Fruit fly (Drosophila melanogaster) whole organism, embryonic: ENCODE data around the gene pim.

ENCODE experiments used
- ATbp ChIP-seq: fragments of 200-800 bp; sonication (Bioruptor generic); optimal IDR thresholded peaks from 2 replicates; lab custom pipeline; 2017; ENCODE audit warnings: missing biosample characterization, mild to moderate bottlenecking, missing genetic modification characterization, missing genetic modification reagents
- Asciz ChIP-seq: fragments of 200-800 bp; sonication (Bioruptor generic); optimal IDR thresholded peaks from 2 replicates; lab custom pipeline; 2017; ENCODE audit warnings: missing biosample characterization, mild to moderate bottlenecking, missing genetic modification characterization, missing genetic modification reagents
- Atf-2 ChIP-seq: fragments of 200-800 bp; sonication (Bioruptor generic); optimal IDR thresholded peaks from 2 replicates; lab custom pipeline; 2016; ENCODE audit warnings: missing biosample characterization, missing genetic modification characterization
- BEAF-32 ChIP-seq: fragments of 200-800 bp; sonication (Bioruptor generic); optimal IDR thresholded peaks from 3 replicates; lab custom pipeline; 2017; ENCODE audit warnings: missing biosample characterization, missing genetic modification characterization, mild to moderate bottlenecking, moderate library complexity, missing genetic modification reagents
- Blimp-1 ChIP-seq: fragments of 200-800 bp; sonication (Bioruptor generic); optimal IDR thresholded peaks from 3 replicates; lab custom pipeline; 2018; ENCODE audit warnings: missing biosample characterization, missing genetic modification characterization, mild to moderate bottlenecking, moderate library complexity, missing genetic modification reagents
- BtbVII ChIP-seq: fragments of 200-800 bp; sonication (Bioruptor generic); optimal IDR thresholded peaks from 3 replicates; lab custom pipeline; 2017; ENCODE audit warnings: missing biosample characterization, mild to moderate bottlenecking, missing genetic modification characterization
- CG10209 ChIP-seq: fragments of 200-800 bp; sonication (Bioruptor generic); optimal IDR thresholded peaks from 3 replicates; lab custom pipeline; 2017; ENCODE audit warnings: missing biosample characterization, mild to moderate bottlenecking, missing genetic modification characterization, missing genetic modification reagents
- CG10979 ChIP-seq: fragments of 200-800 bp; sonication (Bioruptor generic); optimal IDR thresholded peaks from 2 replicates; lab custom pipeline; 2018; ENCODE audit warnings: missing biosample characterization, mild to moderate bottlenecking, missing genetic modification characterization, moderate library complexity
- CG11085 ChIP-seq: fragments of 200-800 bp; sonication (Bioruptor generic); IDR thresholded peaks from 2 replicates; pipeline ENCODE4 v1.3.6; 2022; ENCODE audit warnings: missing biosample characterization, missing genetic modification characterization
- CG11247 ChIP-seq: fragments of 200-800 bp; sonication (Bioruptor generic); IDR thresholded peaks from 2 replicates; pipeline ENCODE4 v1.3.6; 2022; ENCODE audit warnings: missing biosample characterization, missing genetic modification characterization
- CG11456 ChIP-seq: fragments of 200-800 bp; sonication (Bioruptor generic); IDR thresholded peaks from 3 replicates; pipeline ENCODE4 v1.3.6; 2022; ENCODE audit warnings: missing biosample characterization, missing genetic modification characterization
- CG13287 ChIP-seq: fragments of 200-800 bp; sonication (Bioruptor generic); IDR thresholded peaks from 2 replicates; pipeline ENCODE4 v1.3.6; 2022; ENCODE audit warnings: missing biosample characterization, missing genetic modification characterization; ENCODE audit not compliant: partially characterized antibody
- CG16813 ChIP-seq: fragments of 200-800 bp; sonication (Bioruptor generic); IDR thresholded peaks from 3 replicates; pipeline ENCODE4 v1.3.6; 2022; ENCODE audit warnings: missing biosample characterization, missing genetic modification characterization; ENCODE audit not compliant: partially characterized antibody
- CG17328 ChIP-seq: fragments of 200-800 bp; sonication (Bioruptor generic); IDR thresholded peaks from 2 replicates; pipeline ENCODE4 v1.3.6; 2022; ENCODE audit warnings: missing biosample characterization, missing genetic modification characterization
- CG17612 ChIP-seq: fragments of 200-800 bp; sonication (Bioruptor generic); IDR thresholded peaks from 2 replicates; pipeline ENCODE4 v1.3.6; 2022; ENCODE audit warnings: missing biosample characterization, missing genetic modification characterization
- CG1792 ChIP-seq: fragments of 200-800 bp; sonication (Bioruptor generic); optimal IDR thresholded peaks from 2 replicates; lab custom pipeline; 2016; ENCODE audit warnings: missing biosample characterization, missing genetic modification characterization
- CG18262 ChIP-seq: fragments of 200-800 bp; optimal IDR thresholded peaks from 3 replicates; lab custom pipeline; 2019; ENCODE audit warnings: missing biosample characterization, mild to moderate bottlenecking, missing genetic modification characterization, moderate library complexity
- CG18764 ChIP-seq: fragments of 200-800 bp; sonication (Bioruptor generic); optimal IDR thresholded peaks from 3 replicates; lab custom pipeline; 2016; ENCODE audit warnings: missing biosample characterization, missing genetic modification characterization
- CG2875 ChIP-seq: fragments of 200-800 bp; sonication (Bioruptor generic); optimal IDR thresholded peaks from 2 replicates; lab custom pipeline; 2017; ENCODE audit warnings: missing biosample characterization, mild to moderate bottlenecking, missing genetic modification characterization, missing genetic modification reagents
- CG30431 ChIP-seq: fragments of 200-800 bp; sonication (Bioruptor generic); optimal IDR thresholded peaks from 2 replicates; lab custom pipeline; 2017; ENCODE audit warnings: missing biosample characterization, missing genetic modification characterization
- CG31365 ChIP-seq: fragments of 200-800 bp; sonication (Bioruptor generic); optimal IDR thresholded peaks from 2 replicates; lab custom pipeline; 2018; ENCODE audit warnings: missing biosample characterization, mild to moderate bottlenecking, missing genetic modification characterization
- CG31388 ChIP-seq: fragments of 200-800 bp; sonication (Bioruptor generic); optimal IDR thresholded peaks from 2 replicates; lab custom pipeline; 2016; ENCODE audit warnings: missing biosample characterization, missing genetic modification characterization
- CG32772 ChIP-seq: fragments of 200-800 bp; sonication (Bioruptor generic); IDR thresholded peaks from 2 replicates; pipeline ENCODE4 v1.3.6; 2022; ENCODE audit warnings: missing biosample characterization, missing genetic modification characterization
- CG6175 ChIP-seq: fragments of 200-800 bp; sonication (Bioruptor generic); IDR thresholded peaks from 3 replicates; pipeline ENCODE4 v1.3.6; 2022; ENCODE audit warnings: missing biosample characterization, missing genetic modification characterization
- CG6689 ChIP-seq: fragments of 200-800 bp; sonication (Bioruptor generic); IDR thresholded peaks from 2 replicates; pipeline ENCODE4 v1.3.6; 2022; ENCODE audit warnings: missing biosample characterization, missing genetic modification characterization
- CG8359 ChIP-seq: fragments of 200-800 bp; sonication (Bioruptor generic); optimal IDR thresholded peaks from 2 replicates; lab custom pipeline; 2017; ENCODE audit warnings: missing biosample characterization, mild to moderate bottlenecking, missing genetic modification characterization, borderline replicate concordance
- CG8478 ChIP-seq: fragments of >200 bp; optimal IDR thresholded peaks from 2 replicates; lab custom pipeline; 2018
- H15 ChIP-seq: fragments of 200-800 bp; sonication (Bioruptor generic); IDR thresholded peaks from 3 replicates; pipeline ENCODE4 v1.3.6; 2022; ENCODE audit warnings: missing biosample characterization, missing genetic modification characterization
- Hmx ChIP-seq: fragments of 200-800 bp; sonication (Bioruptor generic); optimal IDR thresholded peaks from 2 replicates; lab custom pipeline; 2016; ENCODE audit warnings: missing biosample characterization, missing genetic modification characterization
- MTF-1 ChIP-seq: fragments of 200-800 bp; sonication (Bioruptor generic); optimal IDR thresholded peaks from 2 replicates; lab custom pipeline; 2018; ENCODE audit warnings: missing biosample characterization, mild to moderate bottlenecking, missing genetic modification characterization, borderline replicate concordance
- Mrtf ChIP-seq: fragments of 200-800 bp; sonication (Bioruptor generic); IDR thresholded peaks from 3 replicates; pipeline ENCODE4 v1.3.6; 2022; ENCODE audit warnings: missing biosample characterization, missing genetic modification characterization
- Nf-YB ChIP-seq: fragments of 200-800 bp; sonication (Bioruptor generic); optimal IDR thresholded peaks from 3 replicates; lab custom pipeline; 2019; ENCODE audit warnings: missing biosample characterization, mild to moderate bottlenecking, missing genetic modification characterization, moderate library complexity
- Oaz ChIP-seq: fragments of 200-800 bp; sonication (Bioruptor generic); IDR thresholded peaks from 2 replicates; pipeline ENCODE4 v1.3.6; 2022; ENCODE audit warnings: missing biosample characterization, missing genetic modification characterization
- Oli ChIP-seq: fragments of 200-800 bp; sonication (Bioruptor generic); optimal IDR thresholded peaks from 2 replicates; lab custom pipeline; 2018; ENCODE audit warnings: missing biosample characterization, mild to moderate bottlenecking, missing genetic modification characterization, moderate library complexity
- Sin3A ChIP-seq: fragments of >200 bp; optimal IDR thresholded peaks from 2 replicates; lab custom pipeline; 2018
- Sry-δ ChIP-seq: fragments of 200-800 bp; sonication (Bioruptor generic); optimal IDR thresholded peaks from 2 replicates; lab custom pipeline; 2016; ENCODE audit warnings: missing biosample characterization, missing genetic modification characterization
- ash1 ChIP-seq: fragments of 200-800 bp; sonication (Bioruptor generic); optimal IDR thresholded peaks from 2 replicates; lab custom pipeline; 2018; ENCODE audit warnings: missing biosample characterization, mild to moderate bottlenecking, missing genetic modification characterization
- bcd ChIP-seq: fragments of 200-800 bp; sonication (Bioruptor generic); optimal IDR thresholded peaks from 2 replicates; lab custom pipeline; 2017; ENCODE audit warnings: missing biosample characterization, mild to moderate bottlenecking, missing genetic modification characterization
- btn ChIP-seq: fragments of 200-800 bp; sonication (Bioruptor generic); optimal IDR thresholded peaks from 2 replicates; lab custom pipeline; 2016; ENCODE audit warnings: missing biosample characterization, missing genetic modification characterization
- dm ChIP-seq: fragments of 200-800 bp; sonication (Bioruptor generic); optimal IDR thresholded peaks from 3 replicates; lab custom pipeline; 2016; ENCODE audit warnings: missing biosample characterization, missing genetic modification characterization
- eyg ChIP-seq: fragments of 200-800 bp; sonication (Bioruptor generic); optimal IDR thresholded peaks from 3 replicates; lab custom pipeline; 2016; ENCODE audit warnings: missing biosample characterization, missing genetic modification characterization
- gce ChIP-seq: fragments of 200-800 bp; sonication (Bioruptor generic); IDR thresholded peaks from 3 replicates; pipeline ENCODE4 v1.3.6; 2022; ENCODE audit warnings: missing biosample characterization, missing genetic modification characterization
- gsb ChIP-seq: fragments of 200-800 bp; sonication (Bioruptor generic); IDR thresholded peaks from 2 replicates; pipeline ENCODE4 v1.3.6; 2022; ENCODE audit warnings: missing biosample characterization, missing genetic modification characterization
- gsb-n ChIP-seq: fragments of 200-800 bp; sonication (Bioruptor generic); optimal IDR thresholded peaks from 3 replicates; lab custom pipeline; 2018; ENCODE audit warnings: missing biosample characterization, mild to moderate bottlenecking, missing genetic modification characterization
- ken ChIP-seq: fragments of 200-800 bp; sonication (Bioruptor generic); IDR thresholded peaks from 3 replicates; pipeline ENCODE4 v1.3.6; 2022; ENCODE audit warnings: missing biosample characterization, missing genetic modification characterization
- nerfin-1 ChIP-seq: fragments of 200-800 bp; sonication (Bioruptor generic); optimal IDR thresholded peaks from 3 replicates; lab custom pipeline; 2019; ENCODE audit warnings: missing biosample characterization, mild to moderate bottlenecking, missing genetic modification characterization, moderate library complexity
- nerfin-2 ChIP-seq: fragments of 200-800 bp; sonication (Bioruptor generic); IDR thresholded peaks from 2 replicates; pipeline ENCODE4 v1.3.6; 2022; ENCODE audit warnings: missing biosample characterization, missing genetic modification characterization; ENCODE audit not compliant: partially characterized antibody
- pita ChIP-seq: fragments of 200-800 bp; sonication (Bioruptor generic); optimal IDR thresholded peaks from 2 replicates; lab custom pipeline; 2017; ENCODE audit warnings: missing biosample characterization, mild to moderate bottlenecking, missing genetic modification characterization
- sima ChIP-seq: fragments of 200-800 bp; sonication (Bioruptor generic); optimal IDR thresholded peaks from 2 replicates; lab custom pipeline; 2016; ENCODE audit warnings: missing biosample characterization, missing genetic modification characterization
- ssp ChIP-seq: fragments of 200-800 bp; sonication (Bioruptor generic); IDR thresholded peaks from 2 replicates; pipeline ENCODE4 v1.3.6; 2022; ENCODE audit warnings: missing biosample characterization, missing genetic modification characterization
- toy ChIP-seq: fragments of 200-800 bp; sonication (Bioruptor generic); IDR thresholded peaks from 2 replicates; pipeline ENCODE4 v1.3.6; 2022; ENCODE audit warnings: missing biosample characterization, missing genetic modification characterization
- vvl ChIP-seq: fragments of 200-800 bp; sonication (Bioruptor generic); IDR thresholded peaks from 2 replicates; pipeline ENCODE4 v1.3.6; 2022; ENCODE audit warnings: missing biosample characterization, missing genetic modification characterization

The pim gene

DNA sequence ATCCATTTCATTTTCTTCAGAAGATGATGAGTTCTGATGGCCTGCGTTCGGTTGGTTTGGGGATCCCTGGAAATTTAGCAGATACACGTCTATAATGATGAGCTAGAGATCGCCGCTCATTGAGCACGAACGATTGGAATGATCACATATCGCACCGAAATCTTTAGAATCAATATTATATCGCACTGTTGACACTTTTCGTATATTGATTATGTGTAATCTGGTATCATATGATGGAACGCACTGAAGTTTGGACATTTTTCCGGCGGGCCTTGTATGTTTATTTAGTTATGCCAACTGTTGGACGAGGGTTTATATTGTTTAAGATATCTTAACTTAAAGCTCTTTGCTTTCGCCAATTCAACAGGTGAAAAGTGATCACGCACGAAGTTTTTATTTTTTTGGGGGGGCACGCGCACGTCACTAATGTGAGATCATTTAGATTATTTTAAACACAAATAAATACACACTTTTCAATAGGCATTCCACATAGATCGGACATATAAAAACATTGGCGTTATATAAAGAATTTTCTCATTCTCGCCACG lies 41.7 kb upstream of the pim start (continued):
- TF ChIP-seq CG6175 (GFP tag; lab: Robert Waterston, UW) (no peak), CG18262 (tag; lab: Kevin White, UChicago) (no peak), CG6689 (GFP tag; lab: Robert Waterston, UW) (no peak), ssp (GFP tag; lab: Robert Waterston, UW) (no peak), Sry-δ (GFP tag; lab: Kevin White, UChicago) (peak; percentile 76), Nf-YB (GFP tag; lab: Kevin White, UChicago) (no peak), Mrtf (GFP tag; lab: Robert Waterston, UW) (no peak), Asciz (GFP tag; lab: Kevin White, UChicago) (no peak), H15 (GFP tag; lab: Robert Waterston, UW) (0 out of 3 replicates have a peak, but pooled peaks have one; percentile 10), Blimp-1 (GFP tag; lab: Kevin White, UChicago) (no peak), BEAF-32 (GFP tag; lab: Kevin White, UChicago) (peak; percentile 78), CG8359 (GFP tag; lab: Kevin White, UChicago) (no peak), MTF-1 (GFP tag; lab: Kevin White, UChicago) (no peak), Atf-2 (GFP tag; lab: Kevin White, UChicago) (no peak), CG17328 (GFP tag; lab: Robert Waterston, UW) (no peak), BtbVII (GFP tag; lab: Kevin White, UChicago) (no peak), toy (GFP tag; lab: Robert Waterston, UW) (no peak), CG10209 (GFP tag; lab: Kevin White, UChicago) (peak; percentile 7), gce (GFP tag; lab: Robert Waterston, UW) (no peak), CG18764 (GFP tag; lab: Kevin White, UChicago) (no peak), CG16813 (GFP tag; lab: Robert Waterston, UW) (no peak), bcd (GFP tag; lab: Kevin White, UChicago) (no peak), vvl (GFP tag; lab: Robert Waterston, UW) (0 out of 2 replicates have a peak, but pooled peaks have one; percentile 5), ash1 (no peak), nerfin-1 (peak; percentile 10), CG11247 (GFP tag; lab: Robert Waterston, UW) (no peak), CG11456 (GFP tag; lab: Robert Waterston, UW) (no peak), ken (no peak), gsb (GFP tag; lab: Robert Waterston, UW) (no peak), Hmx (GFP tag; lab: Kevin White, UChicago) (no peak), CG2875 (GFP tag; lab: Kevin White, UChicago) (no peak), CG10979 (tag; lab: Kevin White, UChicago) (peak; percentile 4), Oli (tag; lab: Kevin White, UChicago) (no peak), btn (no peak), sima (GFP tag; lab: Kevin White, UChicago) (no peak), CG1792 (GFP tag; lab: Kevin White, UChicago) (no peak), CG32772 (GFP tag; lab: Robert Waterston, UW) (no peak), CG31365 (tag; lab: Kevin White, UChicago) (no peak), Sin3A (lab: Kevin White, UChicago) (no peak), eyg (GFP tag; lab: Kevin White, UChicago) (no peak), CG11085 (no peak), nerfin-2 (GFP tag; lab: Robert Waterston, UW) (peak; percentile 60), CG8478 (lab: Kevin White, UChicago) (no peak), CG30431 (GFP tag; lab: Kevin White, UChicago) (no peak), CG31388 (GFP tag; lab: Kevin White, UChicago) (no peak), pita (no peak), dm (no peak), CG17612 (GFP tag; lab: Robert Waterston, UW) (no peak), Oaz (GFP tag; lab: Robert Waterston, UW) (no peak), ATbp (no peak), CG13287 (GFP tag; lab: Robert Waterston, UW) (no peak; the same call in none of the 2 replicates), gsb-n (tag; lab: Kevin White, UChicago) (no peak)
